Worm (Caenorhabditis elegans) whole organism, young adult: Measurements from ENCODE around the gene msp-152.

Experiments
- B0019.2 ChIP-seq: fragments of 200-800 bp; sonication (Bioruptor generic); conservative IDR thresholded peaks from 2 replicates; pipeline ENCODE4 v1.3.6; 2022; ENCODE audit warnings: missing genetic modification reagents, missing genetic modification characterization, missing compliant biosample characterization
- B0336.3 ChIP-seq: fragments of 200-800 bp; sonication (Bioruptor generic); IDR thresholded peaks from 2 replicates; pipeline ENCODE4 v1.3.6; 2022; ENCODE audit warnings: missing genetic modification characterization, missing compliant biosample characterization
- C17E4.6 ChIP-seq: fragments of 200-800 bp; sonication (Bioruptor generic); IDR thresholded peaks from 2 replicates; pipeline ENCODE4 v1.3.6; 2022; ENCODE audit warnings: missing genetic modification reagents, missing genetic modification characterization, missing compliant biosample characterization
- D2030.7 ChIP-seq: fragments of 200-800 bp; sonication (Bioruptor generic); IDR thresholded peaks from 2 replicates; pipeline ENCODE4 v1.3.6; 2022; ENCODE audit warnings: missing genetic modification reagents, missing genetic modification characterization, missing compliant biosample characterization
- F22D6.2 ChIP-seq: sonication (generic microtip); optimal IDR thresholded peaks from 2 replicates; lab custom pipeline; 2016; ENCODE audit warnings: mild to moderate bottlenecking, missing genetic modification characterization, missing compliant biosample characterization
- F23B12.7 ChIP-seq: sonication (generic microtip); optimal IDR thresholded peaks from 2 replicates; lab custom pipeline; 2017; ENCODE audit warnings: missing genetic modification characterization, mild to moderate bottlenecking, missing compliant biosample characterization, antibody characterized with exemption, moderate library complexity; ENCODE audit not compliant: insufficient read depth
- F49E8.2 ChIP-seq: sonication (generic microtip); optimal IDR thresholded peaks from 3 replicates; lab custom pipeline; 2017; ENCODE audit warnings: missing genetic modification characterization, mild to moderate bottlenecking, missing compliant biosample characterization, antibody characterized with exemption, moderate library complexity; ENCODE audit not compliant: insufficient read depth
- F57A8.1 ChIP-seq: fragments of 200-800 bp; sonication (Bioruptor generic); optimal IDR thresholded peaks from 2 replicates; lab custom pipeline; 2018; ENCODE audit warnings: mild to moderate bottlenecking, missing genetic modification characterization, moderate library complexity, missing compliant biosample characterization
- F57C9.4 ChIP-seq: sonication (generic microtip); optimal IDR thresholded peaks from 2 replicates; lab custom pipeline; 2017; ENCODE audit warnings: mild to moderate bottlenecking, missing genetic modification characterization, missing compliant biosample characterization
- K12H6.12 ChIP-seq: fragments of 200-800 bp; sonication (Bioruptor generic); optimal IDR thresholded peaks from 2 replicates; lab custom pipeline; 2018; ENCODE audit warnings: mild to moderate bottlenecking, missing genetic modification characterization, missing compliant biosample characterization
- Y53G8AR.9 ChIP-seq: fragments of 200-800 bp; sonication (Bioruptor generic); conservative IDR thresholded peaks from 2 replicates; pipeline ENCODE4 v1.3.6; 2022; ENCODE audit warnings: missing genetic modification reagents, missing genetic modification characterization, missing compliant biosample characterization
- Y67H2A.10 ChIP-seq: fragments of 200-800 bp; sonication (Bioruptor generic); conservative IDR thresholded peaks from 2 replicates; pipeline ENCODE4 v1.3.6; 2022; ENCODE audit warnings: missing genetic modification reagents, missing genetic modification characterization, missing compliant biosample characterization
- akir-1 ChIP-seq: fragments of 200-800 bp; sonication (Bioruptor generic); optimal IDR thresholded peaks from 2 replicates; lab custom pipeline; 2018; ENCODE audit warnings: mild to moderate bottlenecking, missing genetic modification characterization, moderate library complexity, missing compliant biosample characterization
- ama-1 ChIP-seq, 3 experiments: fragments of 150-350 bp in 1 of 3; sonication (generic microtip) in 2 of 3; optimal IDR thresholded peaks; 2 replicates each; lab custom pipeline; 2014 to 2018; ENCODE audit warnings: missing biosample characterization in 2 of 3, missing genetic modification characterization in 2 of 3, missing genetic modification reagents in 2 of 3
- aptf-2 ChIP-seq: fragments of 200-800 bp; sonication (Bioruptor generic); conservative IDR thresholded peaks from 2 replicates; pipeline ENCODE4 v1.3.6; 2022; ENCODE audit warnings: missing genetic modification reagents, missing genetic modification characterization, missing compliant biosample characterization
- atf-7 ChIP-seq: sonication (generic microtip); optimal IDR thresholded peaks from 2 replicates; lab custom pipeline; 2017; ENCODE audit warnings: mild to moderate bottlenecking, missing genetic modification characterization, missing compliant biosample characterization
- athp-1 ChIP-seq: sonication (generic microtip); optimal IDR thresholded peaks from 2 replicates; lab custom pipeline; 2017; ENCODE audit warnings: mild to moderate bottlenecking, missing genetic modification characterization, missing compliant biosample characterization
- ccch-3 ChIP-seq: fragments of 200-800 bp; sonication (Bioruptor generic); optimal IDR thresholded peaks from 2 replicates; lab custom pipeline; 2018; ENCODE audit warnings: mild to moderate bottlenecking, missing genetic modification characterization, missing compliant biosample characterization
- ceh-100 ChIP-seq: fragments of 200-800 bp; sonication (Bioruptor generic); IDR thresholded peaks from 2 replicates; pipeline ENCODE4 v1.3.6; 2022; ENCODE audit warnings: missing genetic modification reagents, missing genetic modification characterization, missing compliant biosample characterization
- ceh-40 ChIP-seq: fragments of 200-800 bp; sonication (Bioruptor generic); IDR thresholded peaks from 2 replicates; pipeline ENCODE4 v1.3.6; 2022; ENCODE audit warnings: missing genetic modification characterization, missing compliant biosample characterization
- ceh-79 ChIP-seq: sonication (generic microtip); optimal IDR thresholded peaks from 2 replicates; lab custom pipeline; 2017; ENCODE audit warnings: mild to moderate bottlenecking, missing genetic modification characterization, missing compliant biosample characterization
- dox-1 ChIP-seq: fragments of 200-800 bp; sonication (Bioruptor generic); IDR thresholded peaks from 2 replicates; pipeline ENCODE4 v1.3.6; 2022; ENCODE audit warnings: missing genetic modification reagents, missing genetic modification characterization, missing compliant biosample characterization
- dpl-1 ChIP-seq: fragments of 150-350 bp; optimal IDR thresholded peaks from 2 replicates; lab custom pipeline; 2014; ENCODE audit warnings: missing biosample characterization, missing genetic modification reagents, missing genetic modification characterization
- efl-1 ChIP-seq: fragments of 150-350 bp; optimal IDR thresholded peaks from 2 replicates; lab custom pipeline; 2014; ENCODE audit warnings: missing biosample characterization, missing genetic modification reagents, missing genetic modification characterization
- fkh-3 ChIP-seq: sonication (generic microtip); optimal IDR thresholded peaks from 2 replicates; lab custom pipeline; 2016; ENCODE audit warnings: mild to moderate bottlenecking, missing genetic modification characterization, missing compliant biosample characterization
- gei-17 ChIP-seq: fragments of 200-800 bp; sonication (Bioruptor generic); optimal IDR thresholded peaks from 2 replicates; lab custom pipeline; 2018; ENCODE audit warnings: mild to moderate bottlenecking, missing genetic modification characterization, missing compliant biosample characterization
- him-1 ChIP-seq: sonication (generic microtip); optimal IDR thresholded peaks from 2 replicates; lab custom pipeline; 2016; ENCODE audit warnings: missing genotype, missing genetic modification reagents, missing genetic modification characterization, missing compliant biosample characterization
- hmg-1.2 ChIP-seq: fragments of 200-800 bp; sonication (Bioruptor generic); IDR thresholded peaks from 2 replicates; pipeline ENCODE4 v1.3.6; 2022; ENCODE audit warnings: missing genetic modification reagents, missing genetic modification characterization, missing compliant biosample characterization
- hmg-20 ChIP-seq: fragments of 200-800 bp; sonication (Bioruptor generic); IDR thresholded peaks from 2 replicates; pipeline ENCODE4 v1.3.6; 2022; ENCODE audit warnings: missing genetic modification reagents, missing genetic modification characterization, missing compliant biosample characterization
- lag-1 ChIP-seq: fragments of 200-800 bp; sonication (Bioruptor generic); IDR thresholded peaks from 2 replicates; pipeline ENCODE4 v1.3.6; 2022; ENCODE audit warnings: missing genetic modification reagents, missing genetic modification characterization, missing compliant biosample characterization
- let-526 ChIP-seq: fragments of 200-800 bp; sonication (Bioruptor generic); IDR thresholded peaks from 2 replicates; pipeline ENCODE4 v1.3.6; 2022; ENCODE audit warnings: missing genetic modification reagents, missing genetic modification characterization, missing compliant biosample characterization
- let-607 ChIP-seq, 2 experiments: fragments of 200-800 bp in 1 of 2; sonication (Bioruptor generic) in 1 of 2; sonication (generic microtip) in 1 of 2; optimal IDR thresholded peaks; 2 replicates each; lab custom pipeline; 2016 to 2018; ENCODE audit warnings: mild to moderate bottlenecking in 2 of 2, missing compliant biosample characterization in 2 of 2, missing genetic modification characterization in 2 of 2, moderate library complexity in 2 of 2, missing genotype in 1 of 2
- lin-40 ChIP-seq: sonication (generic microtip); optimal IDR thresholded peaks from 2 replicates; lab custom pipeline; 2016; ENCODE audit warnings: missing genetic modification characterization, mild to moderate bottlenecking, missing compliant biosample characterization, missing genotype, missing genetic modification reagents
- madf-10 ChIP-seq: sonication (generic microtip); optimal IDR thresholded peaks from 2 replicates; lab custom pipeline; 2016; ENCODE audit warnings: mild to moderate bottlenecking, missing genetic modification characterization, missing compliant biosample characterization
- madf-6 ChIP-seq: fragments of 200-800 bp; sonication (Bioruptor generic); IDR thresholded peaks from 2 replicates; pipeline ENCODE4 v1.3.6; 2022; ENCODE audit warnings: missing genetic modification reagents, missing genetic modification characterization, missing compliant biosample characterization
- mcd-1 ChIP-seq: fragments of 200-800 bp; sonication (Bioruptor generic); IDR thresholded peaks from 2 replicates; pipeline ENCODE4 v1.3.6; 2022; ENCODE audit warnings: missing genetic modification reagents, missing genetic modification characterization, missing compliant biosample characterization
- mes-4 ChIP-seq: sonication (generic microtip); optimal IDR thresholded peaks from 2 replicates; lab custom pipeline; 2016; ENCODE audit warnings: missing genotype, missing genetic modification characterization, missing compliant biosample characterization
- nhr-90 ChIP-seq: sonication (generic microtip); optimal IDR thresholded peaks from 2 replicates; lab custom pipeline; 2016; ENCODE audit warnings: missing genotype, mild to moderate bottlenecking, missing genetic modification characterization, missing compliant biosample characterization
- rpc-1 ChIP-seq, 2 experiments: fragments of 150-350 bp in 1 of 2; sonication (generic microtip) in 1 of 2; optimal IDR thresholded peaks; 2 replicates each; lab custom pipeline; 2014 to 2018; ENCODE audit warnings: missing biosample characterization in 1 of 2, missing genetic modification characterization in 1 of 2, missing genetic modification reagents in 1 of 2, missing genotype in 1 of 2
- sdz-38 ChIP-seq: sonication (generic microtip); optimal IDR thresholded peaks from 2 replicates; lab custom pipeline; 2016; ENCODE audit warnings: missing genotype, missing genetic modification characterization, missing compliant biosample characterization
- snpc-1.1 ChIP-seq: sonication (generic microtip); optimal IDR thresholded peaks from 2 replicates; lab custom pipeline; 2017; ENCODE audit warnings: missing genetic modification characterization, mild to moderate bottlenecking, missing compliant biosample characterization, antibody characterized with exemption, moderate library complexity, missing genotype, missing genetic modification reagents; ENCODE audit not compliant: insufficient read depth
- snpc-4 ChIP-seq, 5 experiments: fragments of 150-350 bp in 1 of 5; sonication (generic microtip) in 4 of 5; optimal IDR thresholded peaks; 2 replicates each; lab custom pipeline; 2014 to 2018; ENCODE audit warnings: missing genetic modification characterization in 5 of 5, missing biosample characterization in 3 of 5, antibody characterized with exemption in 2 of 5, mild to moderate bottlenecking in 2 of 5, missing compliant biosample characterization in 2 of 5, missing genotype in 2 of 5, moderate library complexity in 2 of 5, missing genetic modification reagents in 1 of 5
- somi-1 ChIP-seq: fragments of 200-800 bp; sonication (Bioruptor generic); optimal IDR thresholded peaks from 2 replicates; lab custom pipeline; 2018; ENCODE audit warnings: mild to moderate bottlenecking, missing genetic modification characterization, missing compliant biosample characterization
- tlf-1 ChIP-seq: fragments of 200-800 bp; sonication (Bioruptor generic); optimal IDR thresholded peaks from 2 replicates; lab custom pipeline; 2018; ENCODE audit warnings: mild to moderate bottlenecking, missing genetic modification characterization, missing compliant biosample characterization
- unc-130 ChIP-seq: sonication (generic microtip); optimal IDR thresholded peaks from 2 replicates; lab custom pipeline; 2016; ENCODE audit warnings: missing genetic modification reagents, missing genetic modification characterization, missing compliant biosample characterization
- ztf-25 ChIP-seq: fragments of 200-800 bp; sonication (Bioruptor generic); IDR thresholded peaks from 2 replicates; pipeline ENCODE4 v1.3.6; 2022; ENCODE audit warnings: missing genetic modification reagents, missing genetic modification characterization, missing compliant biosample characterization
- ztf-28 ChIP-seq: fragments of 200-800 bp; sonication (Bioruptor generic); IDR thresholded peaks from 2 replicates; pipeline ENCODE4 v1.3.6; 2022; ENCODE audit warnings: missing genetic modification reagents, missing genetic modification characterization, missing compliant biosample characterization

msp-152 gene

ce11 chrII:4955353-4955752, 22.5 kb downstream of the msp-152 start, which contains the start of gene pbs-3 (continued):
- TF ChIP-seq rpc-1 (optimal IDR thresholded peaks at IDR 0.05; lab: Kevin White, UChicago) = peak; percentile 1
- no peak for TF ChIP-seq rpc-1 (tag; optimal IDR thresholded peaks at IDR 0.05; lab: Kevin White, UChicago)
- TF ChIP-seq unc-130 (GFP tag; lab: Kevin White, UChicago) = peak; percentile 9
- TF ChIP-seq him-1 (tag; lab: Kevin White, UChicago) = no peak
- TF ChIP-seq mes-4 (tag; lab: Kevin White, UChicago) = no peak
- no peak for TF ChIP-seq ama-1 (optimal IDR thresholded peaks at IDR 0.05; lab: Kevin White, UChicago)
- no peak for TF ChIP-seq ama-1 (GFP tag; optimal IDR thresholded peaks at IDR 0.05; lab: Kevin White, UChicago)
- peak; percentile 64 for TF ChIP-seq mcd-1 (GFP tag; lab: Robert Waterston, UW)
- TF ChIP-seq dox-1 (GFP tag; lab: Robert Waterston, UW) = peak; percentile 53; the same call in 1 of the 2 replicates
- peak; percentile 7 for TF ChIP-seq dpl-1
- no peak for TF ChIP-seq sdz-38
- TF ChIP-seq lin-40 (tag; lab: Kevin White, UChicago) = no peak
- no peak for TF ChIP-seq akir-1 (GFP tag; lab: Kevin White, UChicago)
- no peak for TF ChIP-seq F22D6.2
- peak; percentile 85 for TF ChIP-seq F23B12.7 (tag; lab: Kevin White, UChicago)
- no peak for TF ChIP-seq ccch-3 (GFP tag; lab: Kevin White, UChicago)
- TF ChIP-seq athp-1 (tag; lab: Kevin White, UChicago) = no peak
- no peak for TF ChIP-seq lag-1 (GFP tag; lab: Robert Waterston, UW)
- TF ChIP-seq F49E8.2 (tag; lab: Kevin White, UChicago) = peak; percentile 48
- peak; percentile 5; the same call in 1 of the 2 replicates for TF ChIP-seq hmg-1.2 (GFP tag; lab: Robert Waterston, UW)
- no peak for TF ChIP-seq C17E4.6 (GFP tag; lab: Robert Waterston, UW)
- TF ChIP-seq ztf-28 (GFP tag; lab: Robert Waterston, UW) = no peak
- no peak; the same call in 1 of the 2 replicates for TF ChIP-seq madf-6 (GFP tag; lab: Robert Waterston, UW)
- no peak for TF ChIP-seq B0019.2 (GFP tag; lab: Robert Waterston, UW)
- TF ChIP-seq let-526 (GFP tag; lab: Robert Waterston, UW) = no peak
- no peak for TF ChIP-seq snpc-4 (GFP tag; optimal IDR thresholded peaks at IDR 0.05; lab: Kevin White, UChicago)
- peak in 1 of 4 experiments; percentile 16 for TF ChIP-seq snpc-4 (tag; optimal IDR thresholded peaks at IDR 0.05; lab: Kevin White, UChicago)
- no peak for TF ChIP-seq F57C9.4
- TF ChIP-seq somi-1 (GFP tag; lab: Kevin White, UChicago) = no peak
- no peak for TF ChIP-seq madf-10 (tag; lab: Kevin White, UChicago)
- TF ChIP-seq aptf-2 (GFP tag; lab: Robert Waterston, UW) = 0 out of 2 replicates have a peak, but pooled peaks have one; percentile 44
- TF ChIP-seq K12H6.12 = peak; percentile 19
- TF ChIP-seq let-607 (tag; optimal IDR thresholded peaks at IDR 0.05; lab: Kevin White, UChicago) = no peak
- no peak for TF ChIP-seq nhr-90 (tag; lab: Kevin White, UChicago)
- peak; percentile 61 for TF ChIP-seq D2030.7 (GFP tag; lab: Robert Waterston, UW)
- TF ChIP-seq tlf-1 (GFP tag; lab: Kevin White, UChicago) = no peak
- TF ChIP-seq ztf-25 (GFP tag; lab: Robert Waterston, UW) = no peak
- no peak for TF ChIP-seq fkh-3
- TF ChIP-seq hmg-20 (GFP tag; lab: Robert Waterston, UW) = no peak
- no peak for TF ChIP-seq ceh-79 (tag; lab: Kevin White, UChicago)
- TF ChIP-seq Y53G8AR.9 (GFP tag; lab: Robert Waterston, UW) = peak; percentile 31; the same call in 1 of the 2 replicates
- TF ChIP-seq Y67H2A.10 (GFP tag; lab: Robert Waterston, UW) = no peak
- TF ChIP-seq F57A8.1 (GFP tag; lab: Kevin White, UChicago) = no peak
- no peak for TF ChIP-seq snpc-1.1 (tag; lab: Kevin White, UChicago)
- no peak for TF ChIP-seq atf-7 (tag; lab: Kevin White, UChicago)
- TF ChIP-seq B0336.3 (GFP tag; lab: Robert Waterston, UW) = no peak
- no peak for TF ChIP-seq gei-17 (GFP tag; lab: Kevin White, UChicago)
- TF ChIP-seq efl-1 (GFP tag; lab: Kevin White, UChicago) = no peak
- no peak for TF ChIP-seq ceh-40 (GFP tag; lab: Robert Waterston, UW)
- TF ChIP-seq ceh-100 (GFP tag; lab: Robert Waterston, UW) = peak; percentile 93
